Fruit fly (Drosophila melanogaster) Kc167 (cell line): ENCODE data around the gene CG13639.

Experiments used
- Myc ChIP-seq: fragments of >200 bp; optimal IDR thresholded peaks from 2 replicates; lab custom pipeline; 2017; ENCODE audit warnings: missing external identifiers
- Sin3A ChIP-seq: fragments of >200 bp; optimal IDR thresholded peaks from 2 replicates; lab custom pipeline; 2018; ENCODE audit warnings: missing external identifiers
- h ChIP-seq: fragments of >200 bp; optimal IDR thresholded peaks from 3 replicates; lab custom pipeline; 2018; ENCODE audit warnings: missing external identifiers
- insv ChIP-seq: fragments of >200 bp; optimal IDR thresholded peaks from 3 replicates; lab custom pipeline; 2018; ENCODE audit warnings: missing external identifiers
- psq ChIP-seq: fragments of >200 bp; optimal IDR thresholded peaks from 2 replicates; lab custom pipeline; 2017; ENCODE audit warnings: missing external identifiers
- ttk ChIP-seq: sonication (Bioruptor generic); optimal IDR thresholded peaks from 2 replicates; lab custom pipeline; 2017; ENCODE audit warnings: missing external identifiers

dm6 chr3R:24886470-24886869 lies 26.3 kb upstream of the CG13639 start:
- TF ChIP-seq psq (no peak), insv (no peak), Myc (lab: Kevin White, UChicago) (no peak), ttk (lab: Kevin White, UChicago) (no peak), h (no peak), Sin3A (lab: Kevin White, UChicago) (no peak)
